Worm (Caenorhabditis elegans): Measurements from ENCODE around the gene D1014.6.

The D1014.6 gene

ce11 chrV:8108670-8109069, 12.3 kb upstream of the D1014.6 start, which contains the start of gene myo-5:
myo-5 (plus strand) TSS chrV:8108970.
- TF ChIP-seq grh-1 (GFP tag; IDR thresholded peaks at IDR 0.05): no peak
- TF ChIP-seq nhr-20 (tag; optimal IDR thresholded peaks at IDR 0.05): no peak
- no peak for TF ChIP-seq ets-5 (GFP tag; IDR thresholded peaks at IDR 0.05)
- no peak for TF ChIP-seq efl-1 (optimal IDR thresholded peaks at IDR 0.05)
- peak in 1 of 2 experiments; percentile 15 for TF ChIP-seq efl-1 (GFP tag; optimal IDR thresholded peaks at IDR 0.05 in 1 of 2)
- TF ChIP-seq nhr-11 (tag; optimal IDR thresholded peaks at IDR 0.05): no peak

DNA sequence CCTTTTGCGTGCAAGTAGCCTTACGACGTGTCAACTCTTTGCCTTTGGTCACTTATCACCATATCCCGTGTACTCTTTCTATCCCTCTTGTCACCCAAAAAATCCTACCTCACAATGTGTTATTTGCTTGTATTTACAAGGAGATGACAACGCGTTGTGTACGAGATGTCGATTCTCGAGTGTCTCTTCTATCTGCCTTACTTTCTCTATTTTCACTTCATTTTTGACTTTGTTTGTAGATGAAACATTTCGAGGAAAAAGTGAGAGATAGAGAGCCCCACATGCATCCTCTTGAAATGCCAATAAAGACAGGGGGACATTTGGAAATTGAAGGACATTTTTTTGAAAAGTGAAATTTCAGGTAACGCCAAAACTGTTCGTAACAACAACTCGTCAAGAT, 10.2 kb upstream of the D1014.6 start:
- TF ChIP-seq tbx-2 (tag; optimal IDR thresholded peaks at IDR 0.05) (peak; percentile 34), nhr-77 (tag; optimal IDR thresholded peaks at IDR 0.05) (peak; percentile 74), nhr-20 (tag; optimal IDR thresholded peaks at IDR 0.05) (no peak)

DNA sequence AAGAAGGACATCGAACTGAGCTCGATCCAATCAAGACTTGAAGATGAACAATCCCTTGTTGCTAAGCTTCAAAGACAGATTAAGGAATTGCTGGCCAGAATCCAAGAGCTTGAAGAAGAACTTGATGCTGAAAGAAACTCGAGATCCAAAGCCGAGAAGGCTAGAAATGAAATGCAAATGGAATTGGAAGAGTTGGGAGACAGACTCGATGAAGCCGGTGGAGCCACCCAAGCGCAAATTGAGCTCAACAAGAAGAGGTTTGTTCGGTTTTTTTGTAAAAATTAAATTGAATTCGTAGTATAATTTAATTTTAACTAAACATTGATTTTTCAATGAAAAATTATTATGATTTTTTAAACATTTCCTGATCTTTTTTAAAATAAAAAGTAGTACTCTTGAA, 6.4 kb upstream of the D1014.6 start:
- TF ChIP-seq alr-1 (tag; optimal IDR thresholded peaks at IDR 0.05; ENCODE audit: borderline replicate concordance) (no peak), nhr-19 (GFP tag; conservative IDR thresholded peaks at IDR 0.05) (no peak), lsy-2 (tag; optimal IDR thresholded peaks at IDR 0.05) (no peak), tbx-2 (tag; optimal IDR thresholded peaks at IDR 0.05) (no peak), C04F5.9 (tag; optimal IDR thresholded peaks at IDR 0.05) (no peak), ceh-90 (tag; optimal IDR thresholded peaks at IDR 0.05) (no peak), unc-130 (tag; optimal IDR thresholded peaks at IDR 0.05) (no peak), hlh-4 (tag; optimal IDR thresholded peaks at IDR 0.05) (no peak), vab-15 (tag; optimal IDR thresholded peaks at IDR 0.05) (no peak)

DNA sequence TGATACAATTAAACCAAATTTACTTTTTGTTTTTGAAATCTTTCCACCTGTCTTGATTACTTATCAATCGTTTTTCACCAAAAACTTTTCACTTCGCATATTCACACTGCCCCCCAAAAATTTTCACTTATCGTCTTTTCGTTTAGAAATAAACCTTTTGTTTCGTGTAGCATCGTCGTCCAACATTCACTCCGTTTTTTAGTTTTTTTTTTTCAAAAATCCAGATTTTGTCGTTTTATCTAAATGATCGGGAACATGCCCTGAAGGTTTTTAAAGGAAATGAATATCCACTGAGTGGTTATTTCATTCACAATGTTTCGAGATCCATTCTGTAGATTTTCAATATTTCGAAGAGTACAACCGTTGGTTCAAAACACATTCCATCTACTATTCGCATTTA, 3.0 kb upstream of the D1014.6 start, which contains the start of gene D1014.7:
Gene D1014.7, plus strand, starts transcription at position 301 of the 400 bp plus-strand sequence.
- TF ChIP-seq efl-1 (optimal IDR thresholded peaks at IDR 0.05) (no peak), efl-1 (GFP tag; optimal IDR thresholded peaks at IDR 0.05 in 1 of 2) (no peak), nhr-90 (tag; optimal IDR thresholded peaks at IDR 0.05; ENCODE audit: poor library complexity) (no peak), zag-1 (tag; optimal IDR thresholded peaks at IDR 0.05) (no peak), nhr-77 (tag; optimal IDR thresholded peaks at IDR 0.05) (no peak), mdl-1 (tag; optimal IDR thresholded peaks at IDR 0.05) (no peak), ceh-88 (GFP tag; IDR thresholded peaks at IDR 0.05) (no peak), nhr-12 (tag; optimal IDR thresholded peaks at IDR 0.05) (no peak), egl-13 (tag; optimal IDR thresholded peaks at IDR 0.05) (no peak), nhr-28 (tag; optimal IDR thresholded peaks at IDR 0.05) (no peak), blmp-1 (tag; optimal IDR thresholded peaks at IDR 0.05) (no peak), F16B12.6 (tag; optimal IDR thresholded peaks at IDR 0.05) (no peak), zip-4 (GFP tag; optimal IDR thresholded peaks at IDR 0.05) (no peak), ces-1 (GFP tag; optimal IDR thresholded peaks at IDR 0.05) (no peak), tlp-1 (tag; optimal IDR thresholded peaks at IDR 0.05) (no peak), fkh-4 (tag; optimal IDR thresholded peaks at IDR 0.05; ENCODE audit: borderline replicate concordance) (no peak), ceh-90 (tag; optimal IDR thresholded peaks at IDR 0.05) (no peak)

DNA sequence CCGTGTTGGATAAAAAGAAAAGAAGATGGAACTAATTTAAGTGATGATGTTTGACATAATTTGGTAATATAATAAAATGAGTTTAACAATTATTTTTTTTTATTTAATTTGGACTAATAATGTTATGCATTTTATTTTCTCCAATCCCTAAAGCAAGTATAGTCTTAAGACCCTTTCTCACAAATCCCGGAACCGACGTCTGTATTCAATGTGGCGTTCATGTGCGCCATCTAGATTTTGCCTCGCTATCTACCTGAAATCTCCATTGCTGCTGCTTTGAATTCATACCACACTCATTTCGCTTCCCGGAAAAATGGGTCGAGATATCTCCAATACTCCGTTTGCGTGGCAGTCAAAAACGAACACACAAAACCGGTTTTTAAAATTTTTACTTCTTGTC, 2.4 kb downstream of the D1014.6 start, which contains the start of gene D1014.5:
Gene D1014.5, plus strand, starts transcription at position 301 of the 400 bp plus-strand sequence.
- TF ChIP-seq sox-4 (tag; optimal IDR thresholded peaks at IDR 0.05) (no peak), pqm-1 (tag; optimal IDR thresholded peaks at IDR 0.05) (no peak), fkh-4 (tag; optimal IDR thresholded peaks at IDR 0.05; ENCODE audit: borderline replicate concordance) (no peak), efl-3 (GFP tag; optimal IDR thresholded peaks at IDR 0.05) (no peak), mdl-1 (tag; optimal IDR thresholded peaks at IDR 0.05) (no peak), nhr-90 (tag; optimal IDR thresholded peaks at IDR 0.05; ENCODE audit: poor library complexity) (no peak), nhr-11 (tag; optimal IDR thresholded peaks at IDR 0.05) (no peak), nhr-237 (tag; optimal IDR thresholded peaks at IDR 0.05) (no peak), F16B12.6 (tag; optimal IDR thresholded peaks at IDR 0.05) (no peak)

ce11 chrV:8129252-8129651, 8.3 kb downstream of the D1014.6 start, which contains the start of gene spr-1:
spr-1 (minus strand) TSS chrV:8129352.
- TF ChIP-seq isw-1 (GFP tag; IDR thresholded peaks at IDR 0.05) (no peak), blmp-1 (tag; optimal IDR thresholded peaks at IDR 0.05) (peak; percentile 30), irx-1 (tag; optimal IDR thresholded peaks at IDR 0.05) (no peak), ceh-90 (tag; optimal IDR thresholded peaks at IDR 0.05) (no peak), nhr-12 (tag; optimal IDR thresholded peaks at IDR 0.05) (no peak), jun-1 (tag; optimal IDR thresholded peaks at IDR 0.05) (no peak), pag-3 (tag; optimal IDR thresholded peaks at IDR 0.05; ENCODE audit: borderline replicate concordance, insufficient read depth) (no peak), aly-2 (tag; optimal IDR thresholded peaks at IDR 0.05) (no peak), nhr-77 (tag; optimal IDR thresholded peaks at IDR 0.05) (no peak), snpc-4 (tag; optimal IDR thresholded peaks at IDR 0.05) (no peak), mep-1 (tag; optimal IDR thresholded peaks at IDR 0.05) (no peak), unc-86 (tag; optimal IDR thresholded peaks at IDR 0.05) (no peak), ztf-4 (tag; optimal IDR thresholded peaks at IDR 0.05) (no peak), nhr-85 (tag) (peak; percentile 57), hpl-2 (GFP tag; optimal IDR thresholded peaks at IDR 0.05) (no peak), efl-1 (optimal IDR thresholded peaks at IDR 0.05) (no peak), efl-1 (GFP tag; optimal IDR thresholded peaks at IDR 0.05 in 1 of 2) (peak in 1 of 2 experiments; percentile 11)
